Worm (Caenorhabditis elegans) whole organism, L2 larva: Measurements from ENCODE around the gene fan-1.

Experiments
- ama-1 ChIP-seq: fragments of 150-350 bp; optimal IDR thresholded peaks from 2 replicates; lab custom pipeline; 2018; ENCODE audit warnings: inconsistent platforms
- egl-27 ChIP-seq: sonication (generic microtip); optimal IDR thresholded peaks from 3 replicates; lab custom pipeline; 2017; ENCODE audit warnings: missing biosample characterization, missing genetic modification reagents, missing genetic modification characterization
- mdl-1 ChIP-seq, 2 experiments: fragments of 150-350 bp in 1 of 2; sonication (generic microtip) in 1 of 2; optimal IDR thresholded peaks; 2 replicates each; lab custom pipeline; 2017; ENCODE audit warnings: missing biosample characterization in 2 of 2, missing genetic modification characterization in 2 of 2
- nhr-11 ChIP-seq: fragments of 150-350 bp; optimal IDR thresholded peaks from 2 replicates; lab custom pipeline; 2014; ENCODE audit warnings: missing biosample characterization, missing genetic modification characterization
- skn-1 ChIP-seq: sonication (generic microtip); optimal IDR thresholded peaks from 2 replicates; lab custom pipeline; 2017; ENCODE audit warnings: missing biosample characterization, missing genetic modification characterization
- sma-9 ChIP-seq, 2 experiments: fragments of 150-350 bp in 1 of 2; sonication (generic microtip) in 1 of 2; optimal IDR thresholded peaks; 2 replicates each; lab custom pipeline; 2014 to 2016; ENCODE audit warnings: missing genetic modification characterization in 2 of 2, mild to moderate bottlenecking in 1 of 2, missing biosample characterization in 1 of 2, missing compliant biosample characterization in 1 of 2, missing genetic modification reagents in 1 of 2, moderate library complexity in 1 of 2
- snpc-4 ChIP-seq: fragments of 150-350 bp; optimal IDR thresholded peaks from 2 replicates; lab custom pipeline; 2014; ENCODE audit warnings: missing biosample characterization, missing genetic modification characterization

- no peak for TF ChIP-seq skn-1
- no peak for TF ChIP-seq ama-1 (lab: Kevin White, UChicago)
- TF ChIP-seq sma-9 (GFP tag; optimal IDR thresholded peaks at IDR 0.05; lab: Kevin White, UChicago), result no peak
- TF ChIP-seq sma-9 (tag; optimal IDR thresholded peaks at IDR 0.05; lab: Kevin White, UChicago), result no peak
- no peak for TF ChIP-seq snpc-4 (tag; lab: Kevin White, UChicago)
- no peak for TF ChIP-seq nhr-11 (tag; lab: Kevin White, UChicago)
- TF ChIP-seq egl-27 (tag; lab: Kevin White, UChicago), result no peak
- TF ChIP-seq mdl-1 (tag; optimal IDR thresholded peaks at IDR 0.05; lab: Kevin White, UChicago), result no peak
Observed at ce11 chrIV:6528202-6528601, 20.3 kb upstream of the fan-1 start.
